Fruit fly (Drosophila melanogaster): ENCODE data around the gene SmB.
A peak's percentile ranks its signal among the peaks of the same experiment; 100 is the strongest.

DNA sequence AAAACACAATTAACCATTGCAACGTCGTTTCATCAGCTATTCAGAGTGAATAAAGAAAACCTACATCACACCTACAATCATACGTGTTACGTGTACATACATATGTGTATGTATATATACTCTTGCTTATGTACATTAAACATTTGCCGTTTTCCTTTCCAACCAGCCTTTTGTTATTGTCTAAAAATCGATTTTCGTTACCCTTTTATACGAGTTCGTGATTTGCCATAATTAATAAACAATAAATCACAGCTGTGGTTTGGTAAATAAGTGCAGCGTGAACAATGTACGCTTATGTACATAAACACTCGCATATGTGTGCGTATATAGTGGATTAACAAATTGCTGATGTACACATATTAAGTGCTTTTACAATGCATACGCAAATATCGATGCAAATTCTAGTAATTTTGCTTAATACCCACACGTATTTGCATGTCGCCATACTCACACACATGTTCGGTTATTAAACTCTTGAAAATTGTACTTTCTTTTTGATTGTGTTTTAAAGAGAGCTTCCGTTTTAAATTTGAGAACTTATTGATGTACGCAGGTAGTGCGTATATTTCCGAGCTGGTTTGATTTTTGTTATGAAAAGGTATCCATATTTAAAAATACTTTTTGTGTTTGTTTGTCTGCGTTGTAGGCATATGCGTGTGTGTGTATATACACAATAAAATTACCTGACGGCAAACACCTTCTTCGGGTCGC, 29.4 kb downstream of the SmB start:
- no peak for TF ChIP-seq Deaf1 (tag; optimal IDR thresholded peaks at IDR 0.05)
- TF ChIP-seq Ravus (GFP tag; IDR thresholded peaks at IDR 0.05): no peak
- TF ChIP-seq Asciz (GFP tag; optimal IDR thresholded peaks at IDR 0.05): peak; percentile 24
- no peak for TF ChIP-seq CG7786 (GFP tag; optimal IDR thresholded peaks at IDR 0.05)
- TF ChIP-seq hkb (optimal IDR thresholded peaks at IDR 0.05): no peak
- no peak for TF ChIP-seq hkb (GFP tag; IDR thresholded peaks at IDR 0.05)
- TF ChIP-seq klu (GFP tag; IDR thresholded peaks at IDR 0.05): no peak
- TF ChIP-seq CG12942 (GFP tag; optimal IDR thresholded peaks at IDR 0.05): no peak
- TF ChIP-seq CG31365 (tag; optimal IDR thresholded peaks at IDR 0.05): no peak
- no peak for TF ChIP-seq sima (GFP tag; optimal IDR thresholded peaks at IDR 0.05)
- peak in 1 of 3 experiments; percentile 2 for TF ChIP-seq lola (GFP tag; optimal IDR thresholded peaks at IDR 0.05)
